Worm (Caenorhabditis elegans) whole organism, late embryonic: ENCODE results near the gene fbxb-54.

ENCODE experiments used
- K02D7.2 ChIP-seq: sonication (generic microtip); optimal IDR thresholded peaks from 2 replicates; lab custom pipeline; 2017; ENCODE audit warnings: mild to moderate bottlenecking, missing genetic modification characterization, missing compliant biosample characterization
- ama-1 ChIP-seq: fragments of 150-350 bp; optimal IDR thresholded peaks from 2 replicates; lab custom pipeline; 2014
- fkh-10 ChIP-seq: fragments of 150-350 bp; optimal IDR thresholded peaks from 2 replicates; lab custom pipeline; 2014; ENCODE audit warnings: missing biosample characterization, missing genetic modification reagents, missing genetic modification characterization
- odd-2 ChIP-seq: sonication (generic microtip); optimal IDR thresholded peaks from 2 replicates; lab custom pipeline; 2017; ENCODE audit warnings: antibody characterized with exemption, mild to moderate bottlenecking, missing genetic modification characterization, missing compliant biosample characterization
- pag-3 ChIP-seq: sonication (generic microtip); optimal IDR thresholded peaks from 2 replicates; lab custom pipeline; 2016; ENCODE audit warnings: missing compliant biosample characterization, missing genetic modification characterization, borderline replicate concordance
- pha-2 ChIP-seq: sonication (generic microtip); optimal IDR thresholded peaks from 2 replicates; lab custom pipeline; 2017; ENCODE audit warnings: mild to moderate bottlenecking, missing genetic modification characterization, missing compliant biosample characterization
- tbx-7 ChIP-seq: sonication (generic microtip); optimal IDR thresholded peaks from 2 replicates; lab custom pipeline; 2016; ENCODE audit warnings: missing genotype, missing genetic modification characterization, missing compliant biosample characterization

- TF ChIP-seq ama-1 (lab: Kevin White, UChicago) (no peak), K02D7.2 (tag; lab: Kevin White, UChicago) (no peak), tbx-7 (no peak), odd-2 (tag; lab: Kevin White, UChicago) (no peak), pha-2 (tag; lab: Kevin White, UChicago) (no peak), pag-3 (tag; lab: Kevin White, UChicago) (no peak), fkh-10 (GFP tag; lab: Kevin White, UChicago) (no peak)
These were observed 38.8 kb downstream of the fbxb-54 start, which contains the start of gene math-45 for ce11 chrII:1517354-1517753.
